Worm (Caenorhabditis elegans): ENCODE data around the gene C17C3.1.
A peak's percentile ranks its signal among the peaks of the same experiment; 100 is the strongest.

Gene C17C3.1

ce11 chrII:5574925-5575324 is 4.6 kb downstream of the C17C3.1 start (continued):
- TF ChIP-seq lsy-27 (tag; optimal IDR thresholded peaks at IDR 0.05; ENCODE audit: borderline replicate concordance, insufficient read depth): no peak
- no peak for TF ChIP-seq unc-130 (GFP tag; optimal IDR thresholded peaks at IDR 0.05)
- no peak for TF ChIP-seq dpff-1 (tag; optimal IDR thresholded peaks at IDR 0.05)
- TF ChIP-seq let-526 (GFP tag; IDR thresholded peaks at IDR 0.05): no peak
- TF ChIP-seq F23B12.7 (tag; optimal IDR thresholded peaks at IDR 0.05; ENCODE audit: insufficient read depth): no peak
- no peak for TF ChIP-seq rpc-1 (optimal IDR thresholded peaks at IDR 0.05)
- TF ChIP-seq rpc-1 (tag; optimal IDR thresholded peaks at IDR 0.05): no peak
- no peak for TF ChIP-seq hlh-12 (tag; optimal IDR thresholded peaks at IDR 0.05)
- TF ChIP-seq F37B4.10 (GFP tag; IDR thresholded peaks at IDR 0.05): no peak
- TF ChIP-seq Y56A3A.18 (GFP tag; IDR thresholded peaks at IDR 0.05): peak; percentile 78; the same call in 1 of the 2 replicates
- TF ChIP-seq unc-62 (GFP tag; optimal IDR thresholded peaks at IDR 0.05): no peak
- peak; percentile 70 for TF ChIP-seq atf-7 (tag; optimal IDR thresholded peaks at IDR 0.05)
- TF ChIP-seq B0019.2 (GFP tag; conservative IDR thresholded peaks at IDR 0.05): no peak
- TF ChIP-seq athp-1 (tag; optimal IDR thresholded peaks at IDR 0.05): no peak
- TF ChIP-seq madf-6 (GFP tag; IDR thresholded peaks at IDR 0.05): peak; percentile 33
- TF ChIP-seq hsf-1 (GFP tag; IDR thresholded peaks at IDR 0.05): no peak
- TF ChIP-seq mes-4 (tag; optimal IDR thresholded peaks at IDR 0.05): no peak
- TF ChIP-seq die-1 (tag; optimal IDR thresholded peaks at IDR 0.05): no peak
- no peak for TF ChIP-seq ztf-3 (GFP tag; optimal IDR thresholded peaks at IDR 0.05)
- TF ChIP-seq pha-4 (tag; optimal IDR thresholded peaks at IDR 0.05): no peak
- TF ChIP-seq fkh-3 (tag; optimal IDR thresholded peaks at IDR 0.05): peak; percentile 41
- TF ChIP-seq gei-17 (GFP tag; optimal IDR thresholded peaks at IDR 0.05): peak; percentile 55
- no peak for TF ChIP-seq akir-1 (GFP tag; optimal IDR thresholded peaks at IDR 0.05)
- TF ChIP-seq attf-6 (GFP tag; IDR thresholded peaks at IDR 0.05): no peak
- peak; percentile 81; the same call in 1 of the 2 replicates for TF ChIP-seq Y53G8AR.9 (GFP tag; conservative IDR thresholded peaks at IDR 0.05)
- no peak for TF ChIP-seq sdz-38 (tag; optimal IDR thresholded peaks at IDR 0.05)
- peak; percentile 33 for TF ChIP-seq ama-1 (optimal IDR thresholded peaks at IDR 0.05)
- no peak for TF ChIP-seq ama-1 (GFP tag; optimal IDR thresholded peaks at IDR 0.05)
- TF ChIP-seq bed-1 (GFP tag; IDR thresholded peaks at IDR 0.05): 0 out of 2 replicates have a peak, but pooled peaks have one; percentile 47
- no peak for TF ChIP-seq F33H1.4 (GFP tag; IDR thresholded peaks at IDR 0.05)
- no peak for TF ChIP-seq efl-1 (GFP tag; optimal IDR thresholded peaks at IDR 0.05)
- peak; percentile 67; the same call in 1 of the 2 replicates for TF ChIP-seq madf-3 (GFP tag; IDR thresholded peaks at IDR 0.05)
- peak; percentile 80 for TF ChIP-seq B0336.3 (GFP tag; IDR thresholded peaks at IDR 0.05)
- TF ChIP-seq ztf-25 (GFP tag; IDR thresholded peaks at IDR 0.05): no peak
- no peak for TF ChIP-seq D2030.7 (GFP tag; IDR thresholded peaks at IDR 0.05)
- TF ChIP-seq ceh-79 (tag; optimal IDR thresholded peaks at IDR 0.05): no peak
- TF ChIP-seq lag-1 (GFP tag; IDR thresholded peaks at IDR 0.05): no peak
- TF ChIP-seq Y79H2A.3 (GFP tag; conservative IDR thresholded peaks at IDR 0.05): no peak
- no peak for TF ChIP-seq ceh-100 (GFP tag; IDR thresholded peaks at IDR 0.05)
- TF ChIP-seq hlh-26 (GFP tag; conservative IDR thresholded peaks at IDR 0.05): no peak
- TF ChIP-seq ccch-3 (GFP tag; optimal IDR thresholded peaks at IDR 0.05): no peak
- TF ChIP-seq ztf-18 (tag; optimal IDR thresholded peaks at IDR 0.05): no peak
- no peak for TF ChIP-seq attf-3 (GFP tag; conservative IDR thresholded peaks at IDR 0.05)
- TF ChIP-seq snpc-4 (GFP tag; optimal IDR thresholded peaks at IDR 0.05): no peak
- TF ChIP-seq snpc-4 (tag; optimal IDR thresholded peaks at IDR 0.05): peak in 1 of 4 experiments; percentile 20
- no peak for TF ChIP-seq ztf-26 (tag; optimal IDR thresholded peaks at IDR 0.05)
- TF ChIP-seq ZK185.1 (tag; optimal IDR thresholded peaks at IDR 0.05; ENCODE audit: poor library complexity, severe bottlenecking): no peak
- no peak for TF ChIP-seq madf-10 (tag; optimal IDR thresholded peaks at IDR 0.05)
- peak; percentile 45; the same call in 1 of the 2 replicates for TF ChIP-seq dox-1 (GFP tag; IDR thresholded peaks at IDR 0.05)
- TF ChIP-seq snpc-1.3 (tag; optimal IDR thresholded peaks at IDR 0.05; ENCODE audit: insufficient read depth): no peak
- no peak for TF ChIP-seq nhr-179 (tag; optimal IDR thresholded peaks at IDR 0.05)
